Worm (Caenorhabditis elegans): ENCODE results near the gene lir-2.

The lir-2 gene

ce11 chrII:7642016-7642653 is 24.9 kb upstream of the lir-2 start (continued):
- TF ChIP-seq ztf-11 (tag; optimal IDR thresholded peaks at IDR 0.05) (no peak), ceh-16 (tag; optimal IDR thresholded peaks at IDR 0.05) (no peak), aly-2 (tag; optimal IDR thresholded peaks at IDR 0.05) (no peak), nhr-23 (tag; optimal IDR thresholded peaks at IDR 0.05) (no peak), sea-2 (GFP tag; optimal IDR thresholded peaks at IDR 0.05) (no peak), lin-15B (tag; optimal IDR thresholded peaks at IDR 0.05) (peak; percentile 8), unc-39 (tag; optimal IDR thresholded peaks at IDR 0.05) (no peak), hmg-11 (tag; optimal IDR thresholded peaks at IDR 0.05) (peak; percentile 82), skn-1 (tag; optimal IDR thresholded peaks at IDR 0.05) (peak; percentile 35), fkh-2 (tag; optimal IDR thresholded peaks at IDR 0.05) (no peak), ceh-9 (tag; optimal IDR thresholded peaks at IDR 0.05) (no peak), jun-1 (tag; optimal IDR thresholded peaks at IDR 0.05) (no peak), lin-39 (tag; optimal IDR thresholded peaks at IDR 0.05) (peak; percentile 91), ztf-4 (tag; optimal IDR thresholded peaks at IDR 0.05) (no peak), nhr-43 (tag; optimal IDR thresholded peaks at IDR 0.05; ENCODE audit: poor library complexity, severe bottlenecking) (no peak), nhr-12 (tag; optimal IDR thresholded peaks at IDR 0.05) (no peak), nhr-25 (tag; optimal IDR thresholded peaks at IDR 0.05) (no peak), R02D3.7 (tag; optimal IDR thresholded peaks at IDR 0.05) (no peak), zag-1 (tag; optimal IDR thresholded peaks at IDR 0.05) (no peak)

DNA sequence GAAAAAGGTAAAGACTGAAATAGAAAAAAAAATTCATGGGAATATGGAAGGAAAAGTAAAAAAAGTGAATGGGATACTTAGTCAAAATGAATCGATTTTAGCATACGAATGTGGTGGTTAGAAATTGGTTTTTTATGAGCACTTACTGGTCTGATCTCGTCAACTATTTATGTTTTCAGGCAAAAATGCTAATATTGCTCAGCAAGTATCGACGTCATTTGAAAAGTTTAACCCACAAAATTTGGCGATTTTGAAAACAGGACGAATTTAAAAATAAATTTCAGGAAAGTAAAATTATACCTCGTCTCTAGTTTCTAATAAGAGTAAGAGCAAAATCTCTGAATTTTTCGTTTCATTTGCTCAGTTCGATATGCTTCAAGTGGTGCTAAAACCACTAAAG is 23.9 kb upstream of the lir-2 start:
- TF ChIP-seq ceh-9 (tag; optimal IDR thresholded peaks at IDR 0.05): no peak
- TF ChIP-seq ama-1 (optimal IDR thresholded peaks at IDR 0.05): peak; percentile 36

- TF ChIP-seq egl-5 (tag; optimal IDR thresholded peaks at IDR 0.05): peak; percentile 66
- TF ChIP-seq lsy-12 (tag; optimal IDR thresholded peaks at IDR 0.05): no peak
Measured at ce11 chrII:7651171-7651570, 15.9 kb upstream of the lir-2 start, which contains the start of gene pde-4. Gene pde-4, minus strand, starts transcription at chrII:7651246.

DNA sequence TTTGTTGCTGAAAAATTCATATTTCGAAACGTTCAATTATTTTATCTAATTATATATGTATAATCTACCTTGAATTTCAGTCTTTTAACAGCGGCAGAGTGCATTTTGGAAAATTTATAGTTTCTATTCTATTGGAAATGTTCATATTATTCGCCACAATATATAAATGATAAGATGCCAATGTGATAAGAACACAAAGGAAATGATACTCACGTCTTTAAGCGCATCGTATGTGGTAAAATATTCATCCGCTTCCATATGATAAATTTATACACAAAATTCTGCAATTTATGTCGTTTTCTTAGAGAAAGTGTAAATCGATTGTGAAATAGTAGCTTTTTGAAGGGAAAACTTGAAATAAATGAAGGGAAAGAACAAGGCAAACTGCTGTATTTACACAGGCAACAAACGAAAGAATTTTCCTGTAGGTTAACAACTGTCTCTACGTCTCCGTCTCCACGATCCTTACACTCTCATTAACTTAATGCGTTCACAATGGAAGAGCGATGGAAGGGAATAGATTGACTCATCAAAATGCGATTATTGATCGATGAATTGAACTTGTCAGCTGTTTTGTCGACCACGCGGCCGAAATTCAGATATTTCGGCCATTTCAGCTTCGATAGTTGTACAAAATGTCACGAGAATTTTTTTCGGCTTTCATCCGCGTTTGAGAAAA is 4.9 kb upstream of the lir-2 start, which contains the start of gene alfa-1:
alfa-1 (minus strand) TSS at position 515 of the 679 bp plus-strand sequence.
- no peak for TF ChIP-seq ztf-4 (tag; optimal IDR thresholded peaks at IDR 0.05)
- TF ChIP-seq nhr-23 (tag; optimal IDR thresholded peaks at IDR 0.05): peak; percentile 39
- no peak for TF ChIP-seq fkh-2 (tag; optimal IDR thresholded peaks at IDR 0.05)
- TF ChIP-seq ceh-16 (tag; optimal IDR thresholded peaks at IDR 0.05): no peak
- TF ChIP-seq pqm-1 (tag; optimal IDR thresholded peaks at IDR 0.05): peak; percentile 70
- peak; percentile 84 for TF ChIP-seq pha-4 (tag; optimal IDR thresholded peaks at IDR 0.05)
- no peak for TF ChIP-seq egl-27 (tag; optimal IDR thresholded peaks at IDR 0.05)
- peak; percentile 12 for TF ChIP-seq nfya-1 (tag; optimal IDR thresholded peaks at IDR 0.05; ENCODE audit: insufficient read depth)
- peak; percentile 62 for TF ChIP-seq nhr-25 (tag; optimal IDR thresholded peaks at IDR 0.05)
- TF ChIP-seq lsy-12 (tag; optimal IDR thresholded peaks at IDR 0.05): no peak
- no peak for TF ChIP-seq R02D3.7 (tag; optimal IDR thresholded peaks at IDR 0.05)
- peak; percentile 84 for TF ChIP-seq elt-2 (tag; optimal IDR thresholded peaks at IDR 0.05)
- peak; percentile 11 for TF ChIP-seq ceh-28 (tag; optimal IDR thresholded peaks at IDR 0.05)

ce11 chrII:7663028-7663427 is 4.0 kb upstream of the lir-2 start:
- no peak for TF ChIP-seq ceh-28 (tag; optimal IDR thresholded peaks at IDR 0.05)
- no peak for TF ChIP-seq lin-15B (tag; optimal IDR thresholded peaks at IDR 0.05)

ce11 chrII:7663704-7664660 is 3.1 kb upstream of the lir-2 start, which contains the start of the genes F18A1.7 and rpa-1:
Gene F18A1.7, minus strand, starts transcription at chrII:7663754.
Gene rpa-1, plus strand, starts transcription at chrII:7664582.
- TF ChIP-seq nhr-28 (tag; optimal IDR thresholded peaks at IDR 0.05): no peak
- TF ChIP-seq fos-1 (tag; optimal IDR thresholded peaks at IDR 0.05): no peak
- peak; percentile 54 for TF ChIP-seq pha-4 (tag; optimal IDR thresholded peaks at IDR 0.05)
- TF ChIP-seq ceh-9 (tag; optimal IDR thresholded peaks at IDR 0.05): no peak
- no peak for TF ChIP-seq nhr-76 (tag; optimal IDR thresholded peaks at IDR 0.05)
- TF ChIP-seq ama-1 (optimal IDR thresholded peaks at IDR 0.05): no peak
- TF ChIP-seq mml-1 (tag; optimal IDR thresholded peaks at IDR 0.05): no peak
- TF ChIP-seq fkh-10 (GFP tag; optimal IDR thresholded peaks at IDR 0.05): no peak
- no peak for TF ChIP-seq nhr-43 (tag; optimal IDR thresholded peaks at IDR 0.05; ENCODE audit: poor library complexity, severe bottlenecking)
- peak; percentile 15 for TF ChIP-seq nfya-1 (tag; optimal IDR thresholded peaks at IDR 0.05; ENCODE audit: insufficient read depth)

Measured in whole organism, L3 larva.